Worm (Caenorhabditis elegans) whole organism, L2 larva: ENCODE results near the gene sta-1.

Experiments
- C34F6.9 ChIP-seq: fragments of 150-350 bp; optimal IDR thresholded peaks from 2 replicates; lab custom pipeline; 2014; ENCODE audit warnings: missing biosample characterization, missing genetic modification characterization
- F13H6.1 ChIP-seq: sonication (generic microtip); optimal IDR thresholded peaks from 2 replicates; lab custom pipeline; 2016; ENCODE audit warnings: missing genetic modification characterization, missing compliant biosample characterization
- R02D3.7 ChIP-seq: fragments of 150-350 bp; optimal IDR thresholded peaks from 2 replicates; lab custom pipeline; 2014; ENCODE audit warnings: missing biosample characterization, missing genetic modification characterization
- Y55F3AM.14 ChIP-seq: fragments of 200-800 bp; sonication (Bioruptor generic); optimal IDR thresholded peaks from 2 replicates; lab custom pipeline; 2018; ENCODE audit warnings: mild to moderate bottlenecking, missing genetic modification characterization, missing compliant biosample characterization
- ZK546.5 ChIP-seq: sonication (generic microtip); optimal IDR thresholded peaks from 2 replicates; lab custom pipeline; 2017; ENCODE audit warnings: missing biosample characterization, missing genetic modification characterization
- alr-1 ChIP-seq: fragments of 150-350 bp; optimal IDR thresholded peaks from 2 replicates; lab custom pipeline; 2014; ENCODE audit warnings: missing biosample characterization, missing genetic modification characterization
- aly-2 ChIP-seq: fragments of 150-350 bp; optimal IDR thresholded peaks from 2 replicates; lab custom pipeline; 2014; ENCODE audit warnings: missing biosample characterization, missing genetic modification characterization
- ama-1 ChIP-seq: fragments of 150-350 bp; optimal IDR thresholded peaks from 2 replicates; lab custom pipeline; 2018; ENCODE audit warnings: inconsistent platforms
- blmp-1 ChIP-seq: sonication (generic microtip); optimal IDR thresholded peaks from 2 replicates; lab custom pipeline; 2017; ENCODE audit warnings: missing genetic modification characterization, mild to moderate bottlenecking, missing compliant biosample characterization, antibody characterized with exemption, moderate library complexity; ENCODE audit not compliant: insufficient read depth
- ceh-16 ChIP-seq: fragments of 150-350 bp; optimal IDR thresholded peaks from 2 replicates; lab custom pipeline; 2014; ENCODE audit warnings: missing biosample characterization, missing genetic modification characterization
- ceh-82 ChIP-seq: fragments of 150-350 bp; optimal IDR thresholded peaks from 2 replicates; lab custom pipeline; 2014; ENCODE audit warnings: missing biosample characterization, missing genetic modification characterization
- crh-2 ChIP-seq: sonication (generic microtip); optimal IDR thresholded peaks from 2 replicates; lab custom pipeline; 2017; ENCODE audit warnings: missing biosample characterization, missing genetic modification characterization
- dmd-4 ChIP-seq: sonication (generic microtip); optimal IDR thresholded peaks from 2 replicates; lab custom pipeline; 2017; ENCODE audit warnings: missing biosample characterization, missing genetic modification characterization
- egl-27 ChIP-seq: sonication (generic microtip); optimal IDR thresholded peaks from 3 replicates; lab custom pipeline; 2017; ENCODE audit warnings: missing biosample characterization, missing genetic modification reagents, missing genetic modification characterization
- elt-1 ChIP-seq: fragments of 150-350 bp; optimal IDR thresholded peaks from 2 replicates; lab custom pipeline; 2014; ENCODE audit warnings: missing biosample characterization, missing genetic modification characterization
- elt-3 ChIP-seq: sonication (generic microtip); optimal IDR thresholded peaks from 2 replicates; lab custom pipeline; 2017; ENCODE audit warnings: missing biosample characterization, missing genetic modification characterization
- fos-1 ChIP-seq: fragments of 150-350 bp; optimal IDR thresholded peaks from 2 replicates; lab custom pipeline; 2014; ENCODE audit warnings: missing biosample characterization, missing genetic modification characterization
- gmeb-1 ChIP-seq: fragments of 150-350 bp; optimal IDR thresholded peaks from 2 replicates; lab custom pipeline; 2014; ENCODE audit warnings: missing biosample characterization, missing genetic modification characterization
- lin-11 ChIP-seq: fragments of 150-350 bp; sonication (generic microtip); optimal IDR thresholded peaks from 2 replicates; lab custom pipeline; 2014; ENCODE audit warnings: missing biosample characterization, missing genetic modification characterization, inconsistent platforms, mixed read lengths
- lin-13 ChIP-seq: fragments of 150-350 bp; optimal IDR thresholded peaks from 2 replicates; lab custom pipeline; 2014; ENCODE audit warnings: missing biosample characterization, missing genetic modification reagents, missing genetic modification characterization
- lin-39 ChIP-seq: fragments of 150-350 bp; optimal IDR thresholded peaks from 2 replicates; lab custom pipeline; 2014; ENCODE audit warnings: missing biosample characterization, missing genetic modification reagents, missing genetic modification characterization
- lsy-2 ChIP-seq, 2 experiments: fragments of 150-350 bp in 1 of 2; sonication (generic microtip) in 1 of 2; optimal IDR thresholded peaks; 2 replicates each; lab custom pipeline; 2014 to 2017; ENCODE audit warnings: missing biosample characterization in 2 of 2, missing genetic modification characterization in 2 of 2
- mab-5 ChIP-seq: fragments of 150-350 bp; optimal IDR thresholded peaks from 2 replicates; lab custom pipeline; 2014; ENCODE audit warnings: missing biosample characterization, missing genetic modification characterization
- mbf-1 ChIP-seq: sonication (generic microtip); optimal IDR thresholded peaks from 2 replicates; lab custom pipeline; 2017; ENCODE audit warnings: missing biosample characterization, missing genetic modification characterization
- mdl-1 ChIP-seq, 2 experiments: fragments of 150-350 bp in 1 of 2; sonication (generic microtip) in 1 of 2; optimal IDR thresholded peaks; 2 replicates each; lab custom pipeline; 2017; ENCODE audit warnings: missing biosample characterization in 2 of 2, missing genetic modification characterization in 2 of 2
- nhr-10 ChIP-seq: sonication (generic microtip); optimal IDR thresholded peaks from 2 replicates; lab custom pipeline; 2017; ENCODE audit warnings: missing biosample characterization, missing genetic modification characterization
- nhr-11 ChIP-seq: fragments of 150-350 bp; optimal IDR thresholded peaks from 2 replicates; lab custom pipeline; 2014; ENCODE audit warnings: missing biosample characterization, missing genetic modification characterization
- nhr-12 ChIP-seq: fragments of 150-350 bp; optimal IDR thresholded peaks from 2 replicates; lab custom pipeline; 2014; ENCODE audit warnings: missing biosample characterization, missing genetic modification characterization
- nhr-129 ChIP-seq: fragments of 150-350 bp; optimal IDR thresholded peaks from 2 replicates; lab custom pipeline; 2014; ENCODE audit warnings: missing biosample characterization, missing genetic modification characterization
- nhr-21 ChIP-seq: fragments of 150-350 bp; optimal IDR thresholded peaks from 2 replicates; lab custom pipeline; 2014; ENCODE audit warnings: missing biosample characterization, missing genetic modification characterization
- nhr-23 ChIP-seq: fragments of 150-350 bp; optimal IDR thresholded peaks from 2 replicates; lab custom pipeline; 2014; ENCODE audit warnings: missing biosample characterization, missing genetic modification reagents, missing genetic modification characterization
- nhr-237 ChIP-seq: fragments of 150-350 bp; optimal IDR thresholded peaks from 2 replicates; lab custom pipeline; 2014; ENCODE audit warnings: missing biosample characterization, missing genetic modification characterization
- nhr-25 ChIP-seq: fragments of 150-350 bp; sonication (generic microtip); optimal IDR thresholded peaks from 3 replicates; lab custom pipeline; 2014; ENCODE audit warnings: missing biosample characterization, missing genetic modification characterization
- nhr-6 ChIP-seq: fragments of 150-350 bp; optimal IDR thresholded peaks from 2 replicates; lab custom pipeline; 2014; ENCODE audit warnings: missing biosample characterization, missing genetic modification characterization
- nhr-77 ChIP-seq: fragments of 150-350 bp; optimal IDR thresholded peaks from 2 replicates; lab custom pipeline; 2014; ENCODE audit warnings: missing biosample characterization, missing genetic modification characterization
- peb-1 ChIP-seq: fragments of 150-350 bp; optimal IDR thresholded peaks from 2 replicates; lab custom pipeline; 2014; ENCODE audit warnings: missing biosample characterization, missing genetic modification characterization
- sem-4 ChIP-seq: fragments of 150-350 bp; optimal IDR thresholded peaks from 2 replicates; lab custom pipeline; 2014; ENCODE audit warnings: missing biosample characterization, missing genetic modification reagents, missing genetic modification characterization
- skn-1 ChIP-seq: sonication (generic microtip); optimal IDR thresholded peaks from 2 replicates; lab custom pipeline; 2017; ENCODE audit warnings: missing biosample characterization, missing genetic modification characterization
- sma-3 ChIP-seq: sonication (generic microtip); optimal IDR thresholded peaks from 2 replicates; lab custom pipeline; 2016; ENCODE audit warnings: missing genetic modification reagents, missing genetic modification characterization, missing compliant biosample characterization
- sma-9 ChIP-seq, 2 experiments: fragments of 150-350 bp in 1 of 2; sonication (generic microtip) in 1 of 2; optimal IDR thresholded peaks; 2 replicates each; lab custom pipeline; 2014 to 2016; ENCODE audit warnings: missing genetic modification characterization in 2 of 2, mild to moderate bottlenecking in 1 of 2, missing biosample characterization in 1 of 2, missing compliant biosample characterization in 1 of 2, missing genetic modification reagents in 1 of 2, moderate library complexity in 1 of 2
- snpc-4 ChIP-seq: fragments of 150-350 bp; optimal IDR thresholded peaks from 2 replicates; lab custom pipeline; 2014; ENCODE audit warnings: missing biosample characterization, missing genetic modification characterization
- unc-39 ChIP-seq: fragments of 150-350 bp; optimal IDR thresholded peaks from 2 replicates; lab custom pipeline; 2014; ENCODE audit warnings: missing biosample characterization, missing genetic modification characterization
- unc-55 ChIP-seq: fragments of 150-350 bp; sonication (generic microtip); optimal IDR thresholded peaks from 3 replicates; lab custom pipeline; 2014; ENCODE audit warnings: missing biosample characterization, missing genetic modification reagents, missing genetic modification characterization
- unc-62 ChIP-seq: fragments of 150-350 bp; optimal IDR thresholded peaks from 2 replicates; lab custom pipeline; 2014; ENCODE audit warnings: missing biosample characterization, missing genetic modification reagents, missing genetic modification characterization
- zag-1 ChIP-seq: fragments of 150-350 bp; optimal IDR thresholded peaks from 2 replicates; lab custom pipeline; 2014; ENCODE audit warnings: missing biosample characterization, missing genetic modification characterization
- ztf-1 ChIP-seq: fragments of 200-800 bp; sonication (Bioruptor generic); conservative IDR thresholded peaks from 2 replicates; pipeline ENCODE4 v1.3.6; 2022; ENCODE audit warnings: missing genetic modification characterization, missing compliant biosample characterization
- ztf-11 ChIP-seq: sonication (generic microtip); optimal IDR thresholded peaks from 2 replicates; lab custom pipeline; 2017; ENCODE audit warnings: missing biosample characterization, missing genetic modification characterization
- ztf-4 ChIP-seq: fragments of 150-350 bp; optimal IDR thresholded peaks from 2 replicates; lab custom pipeline; 2014; ENCODE audit warnings: missing biosample characterization, missing genetic modification characterization

sta-1 gene

ce11 chrIV:16656232-16656631, 7.9 kb upstream of the sta-1 start, which contains the start of gene tsr-2:
Gene tsr-2 (plus strand): TSS chrIV:16656613.
- TF ChIP-seq alr-1 (tag; lab: Kevin White, UChicago), result no peak
- peak; percentile 66 for TF ChIP-seq zag-1 (tag; lab: Kevin White, UChicago)
- TF ChIP-seq C34F6.9 (tag; lab: Kevin White, UChicago), result peak; percentile 96
- peak; percentile 11 for TF ChIP-seq skn-1
- TF ChIP-seq nhr-23, result no peak
- TF ChIP-seq ztf-11 (tag; lab: Kevin White, UChicago), result no peak
- peak; percentile 98 to 99 for TF ChIP-seq lsy-2 (tag; optimal IDR thresholded peaks at IDR 0.05; lab: Kevin White, UChicago)
- peak; percentile 81 for TF ChIP-seq egl-27 (tag; lab: Kevin White, UChicago)
- no peak for TF ChIP-seq dmd-4 (tag; lab: Kevin White, UChicago)
- no peak for TF ChIP-seq mbf-1 (tag; lab: Kevin White, UChicago)
- TF ChIP-seq nhr-25 (tag; lab: Kevin White, UChicago), result peak; percentile 92
- TF ChIP-seq nhr-237 (tag; lab: Kevin White, UChicago), result no peak
- peak; percentile 81 for TF ChIP-seq sem-4 (tag; lab: Kevin White, UChicago)
- no peak for TF ChIP-seq lin-39 (tag; lab: Kevin White, UChicago)
- TF ChIP-seq ceh-82 (tag; lab: Kevin White, UChicago), result peak; percentile 13
- peak; percentile 36 for TF ChIP-seq nhr-10 (tag; lab: Kevin White, UChicago)
- no peak for TF ChIP-seq ztf-1 (GFP tag; lab: Robert Waterston, UW)
- TF ChIP-seq unc-62 (GFP tag; lab: Kevin White, UChicago), result no peak
- peak; percentile 93 for TF ChIP-seq lin-11 (tag; lab: Kevin White, UChicago)
- no peak for TF ChIP-seq nhr-11
- peak; percentile 83 for TF ChIP-seq mab-5 (tag; lab: Kevin White, UChicago)
- peak; percentile 69 for TF ChIP-seq Y55F3AM.14
- TF ChIP-seq F13H6.1 (tag; lab: Kevin White, UChicago), result peak; percentile 89
- no peak for TF ChIP-seq nhr-12
- TF ChIP-seq aly-2, result no peak
- TF ChIP-seq crh-2 (tag; lab: Kevin White, UChicago), result peak; percentile 95
- peak; percentile 97 for TF ChIP-seq unc-55
- TF ChIP-seq snpc-4, result peak; percentile 64
- TF ChIP-seq ZK546.5 (tag; lab: Kevin White, UChicago), result peak; percentile 42
- no peak for TF ChIP-seq peb-1
- peak; percentile 20 for TF ChIP-seq blmp-1 (tag; lab: Kevin White, UChicago)
- TF ChIP-seq nhr-6, result peak; percentile 81
- peak; percentile 34 for TF ChIP-seq ztf-4 (tag; lab: Kevin White, UChicago)
- TF ChIP-seq nhr-77 (tag; lab: Kevin White, UChicago), result peak; percentile 59
- no peak for TF ChIP-seq unc-39 (tag; lab: Kevin White, UChicago)
- TF ChIP-seq sma-3 (GFP tag; lab: Kevin White, UChicago), result peak; percentile 92
- TF ChIP-seq elt-1 (tag; lab: Kevin White, UChicago), result no peak
- TF ChIP-seq ama-1 (lab: Kevin White, UChicago), result peak; percentile 40
- peak; percentile 91 for TF ChIP-seq lin-13 (GFP tag; lab: Kevin White, UChicago)
- peak; percentile 80 for TF ChIP-seq fos-1 (tag; lab: Kevin White, UChicago)
- peak; percentile 82 for TF ChIP-seq sma-9 (GFP tag; optimal IDR thresholded peaks at IDR 0.05; lab: Kevin White, UChicago)
- no peak for TF ChIP-seq sma-9 (tag; optimal IDR thresholded peaks at IDR 0.05; lab: Kevin White, UChicago)
- peak; percentile 90 for TF ChIP-seq gmeb-1
- TF ChIP-seq elt-3 (tag; lab: Kevin White, UChicago), result no peak
- TF ChIP-seq ceh-16 (tag; lab: Kevin White, UChicago), result peak; percentile 74
- peak; percentile 48 for TF ChIP-seq R02D3.7
- TF ChIP-seq nhr-21 (tag; lab: Kevin White, UChicago), result peak; percentile 86
- TF ChIP-seq mdl-1 (tag; optimal IDR thresholded peaks at IDR 0.05; lab: Kevin White, UChicago), result peak in 1 of 2 experiments; percentile 60
- TF ChIP-seq nhr-129, result peak; percentile 88
